Worm (Caenorhabditis elegans): ENCODE data around the gene Y62H9A.11.

Y62H9A.11 gene

ce11 chrX:11937343-11937935 lies 30.3 kb upstream of the Y62H9A.11 start (continued):
- TF ChIP-seq fkh-6 (tag; optimal IDR thresholded peaks at IDR 0.05) (peak; percentile 57), ceh-24 (tag; optimal IDR thresholded peaks at IDR 0.05) (no peak), tbx-2 (tag; optimal IDR thresholded peaks at IDR 0.05) (peak; percentile 89), pax-1 (tag; optimal IDR thresholded peaks at IDR 0.05) (peak; percentile 92), ceh-22 (tag; optimal IDR thresholded peaks at IDR 0.05) (peak; percentile 13), ceh-6 (GFP tag; optimal IDR thresholded peaks at IDR 0.05) (peak; percentile 66), hlh-13 (GFP tag; optimal IDR thresholded peaks at IDR 0.05) (no peak), unc-86 (tag; optimal IDR thresholded peaks at IDR 0.05) (peak; percentile 85), rnt-1 (tag; optimal IDR thresholded peaks at IDR 0.05) (peak; percentile 94), hlh-8 (tag; optimal IDR thresholded peaks at IDR 0.05) (peak; percentile 45), sox-4 (tag; optimal IDR thresholded peaks at IDR 0.05) (peak; percentile 61), K02D7.2 (tag; optimal IDR thresholded peaks at IDR 0.05) (no peak), K09A11.1 (tag; optimal IDR thresholded peaks at IDR 0.05; ENCODE audit: insufficient read depth) (peak; percentile 87), unc-42 (tag; optimal IDR thresholded peaks at IDR 0.05) (peak; percentile 90), pros-1 (tag; optimal IDR thresholded peaks at IDR 0.05) (peak; percentile 97), ahr-1 (tag; optimal IDR thresholded peaks at IDR 0.05) (no peak), npax-4 (tag; optimal IDR thresholded peaks at IDR 0.05) (no peak), ztf-16 (tag; optimal IDR thresholded peaks at IDR 0.05) (peak; percentile 68), ceh-45 (GFP tag; IDR thresholded peaks at IDR 0.05) (no peak), ceh-9 (tag; optimal IDR thresholded peaks at IDR 0.05) (no peak)

DNA sequence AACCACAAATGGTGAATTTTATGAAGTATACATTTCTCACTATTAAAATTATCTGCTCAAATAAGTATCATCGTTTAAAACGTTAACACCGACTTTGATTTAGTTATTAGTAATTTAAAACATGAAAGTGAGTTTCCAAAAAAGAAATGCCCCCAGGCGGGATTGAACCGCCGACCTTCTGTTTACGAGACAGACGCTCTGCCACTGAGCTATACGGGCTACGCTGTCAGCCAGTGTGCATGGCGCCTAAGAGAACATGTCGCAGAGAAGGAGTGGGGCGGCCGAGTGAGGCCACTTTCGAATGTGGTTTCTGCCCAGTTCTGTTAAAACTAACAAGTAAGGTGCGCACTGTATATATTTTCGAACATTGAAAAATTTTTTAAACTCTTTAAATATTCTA lies 27.8 kb upstream of the Y62H9A.11 start:
- TF ChIP-seq elt-2 (tag; optimal IDR thresholded peaks at IDR 0.05) (peak; percentile 72), C38D4.7 (GFP tag; optimal IDR thresholded peaks at IDR 0.05) (peak; percentile 67), nfya-1 (tag; optimal IDR thresholded peaks at IDR 0.05) (no peak), unc-42 (tag; optimal IDR thresholded peaks at IDR 0.05) (peak; percentile 25), fkh-10 (GFP tag; optimal IDR thresholded peaks at IDR 0.05) (no peak), ahr-1 (tag; optimal IDR thresholded peaks at IDR 0.05) (peak; percentile 19), ets-4 (tag; optimal IDR thresholded peaks at IDR 0.05) (peak; percentile 2), nhr-11 (tag; optimal IDR thresholded peaks at IDR 0.05) (no peak), unc-55 (GFP tag; optimal IDR thresholded peaks at IDR 0.05) (no peak), lin-11 (tag; optimal IDR thresholded peaks at IDR 0.05) (peak; percentile 44), hlh-15 (tag; optimal IDR thresholded peaks at IDR 0.05) (peak; percentile 21), ceh-34 (tag; optimal IDR thresholded peaks at IDR 0.05) (peak; percentile 73), odd-2 (tag; optimal IDR thresholded peaks at IDR 0.05) (no peak), Y22D7AL.16 (tag; optimal IDR thresholded peaks at IDR 0.05) (peak; percentile 17), pag-3 (tag; optimal IDR thresholded peaks at IDR 0.05; ENCODE audit: borderline replicate concordance) (no peak), ceh-2 (tag; optimal IDR thresholded peaks at IDR 0.05) (peak; percentile 49), unc-3 (GFP tag; conservative IDR thresholded peaks at IDR 0.05) (peak; percentile 67; the same call in 1 of the 2 replicates), unc-3 (tag; optimal IDR thresholded peaks at IDR 0.05) (peak; percentile 55), ceh-6 (GFP tag; optimal IDR thresholded peaks at IDR 0.05) (peak; percentile 67), ceh-19 (GFP tag; optimal IDR thresholded peaks at IDR 0.05) (peak; percentile 60), ceh-14 (tag; optimal IDR thresholded peaks at IDR 0.05) (peak; percentile 27), syd-9 (tag; optimal IDR thresholded peaks at IDR 0.05) (peak; percentile 14), gmeb-2 (tag; optimal IDR thresholded peaks at IDR 0.05) (no peak), lim-6 (tag; optimal IDR thresholded peaks at IDR 0.05) (no peak), ttx-3 (tag; optimal IDR thresholded peaks at IDR 0.05) (peak; percentile 1), che-1 (tag; optimal IDR thresholded peaks at IDR 0.05) (peak; percentile 72), fax-1 (tag; optimal IDR thresholded peaks at IDR 0.05) (peak; percentile 13), rnt-1 (tag; optimal IDR thresholded peaks at IDR 0.05) (peak; percentile 18), ceh-45 (GFP tag; IDR thresholded peaks at IDR 0.05) (no peak), ceh-24 (tag; optimal IDR thresholded peaks at IDR 0.05) (no peak), F13H6.1 (tag; optimal IDR thresholded peaks at IDR 0.05) (no peak), tbx-2 (tag; optimal IDR thresholded peaks at IDR 0.05) (peak; percentile 54), ceh-22 (tag; optimal IDR thresholded peaks at IDR 0.05) (no peak), ceh-31 (tag; optimal IDR thresholded peaks at IDR 0.05) (peak; percentile 52), hlh-13 (GFP tag; optimal IDR thresholded peaks at IDR 0.05) (no peak), ceh-9 (tag; optimal IDR thresholded peaks at IDR 0.05) (no peak), T23F11.4 (GFP tag; optimal IDR thresholded peaks at IDR 0.05) (peak; percentile 15), ceh-48 (tag; optimal IDR thresholded peaks at IDR 0.05) (peak; percentile 34), npax-4 (tag; optimal IDR thresholded peaks at IDR 0.05) (peak; percentile 50), zip-5 (tag; optimal IDR thresholded peaks at IDR 0.05) (peak; percentile 23)
